Worm (Caenorhabditis elegans): ENCODE measurements around the gene ZK1127.3.

ZK1127.3 gene

DNA sequence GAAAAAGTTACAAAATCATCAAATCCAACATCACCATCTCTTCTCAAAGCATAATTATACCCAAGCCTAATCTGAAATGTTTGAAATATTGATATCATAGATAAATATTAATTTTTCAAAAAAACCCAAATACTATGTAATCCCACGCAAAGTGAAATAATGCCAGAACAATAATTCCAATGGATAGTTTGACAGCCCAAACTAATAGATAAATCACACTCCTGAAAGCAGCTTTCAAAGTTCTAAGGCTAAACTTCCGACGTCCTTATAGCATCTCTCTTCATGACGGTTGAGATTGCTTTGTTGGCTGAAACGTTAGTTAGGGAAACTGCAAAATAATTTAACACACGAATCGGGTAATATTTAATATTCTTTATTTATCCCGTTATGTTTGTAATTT is 44.1 kb downstream of the ZK1127.3 start:
- no peak for TF ChIP-seq unc-39 (tag; optimal IDR thresholded peaks at IDR 0.05)
- TF ChIP-seq ceh-16 (tag; optimal IDR thresholded peaks at IDR 0.05), result no peak
- TF ChIP-seq nhr-6 (tag; optimal IDR thresholded peaks at IDR 0.05), result no peak
- no peak for TF ChIP-seq lin-39 (tag; optimal IDR thresholded peaks at IDR 0.05)
- TF ChIP-seq skn-1 (tag; optimal IDR thresholded peaks at IDR 0.05), result no peak
- TF ChIP-seq nhr-237 (tag; optimal IDR thresholded peaks at IDR 0.05), result no peak
- no peak for TF ChIP-seq ztf-4 (tag; optimal IDR thresholded peaks at IDR 0.05)
- no peak for TF ChIP-seq ZK546.5 (tag; optimal IDR thresholded peaks at IDR 0.05)
- no peak for TF ChIP-seq gmeb-1 (tag; optimal IDR thresholded peaks at IDR 0.05)
- no peak for TF ChIP-seq nhr-23 (tag; optimal IDR thresholded peaks at IDR 0.05)
- TF ChIP-seq ama-1 (optimal IDR thresholded peaks at IDR 0.05), result no peak
- no peak for TF ChIP-seq peb-1 (tag; optimal IDR thresholded peaks at IDR 0.05)

DNA sequence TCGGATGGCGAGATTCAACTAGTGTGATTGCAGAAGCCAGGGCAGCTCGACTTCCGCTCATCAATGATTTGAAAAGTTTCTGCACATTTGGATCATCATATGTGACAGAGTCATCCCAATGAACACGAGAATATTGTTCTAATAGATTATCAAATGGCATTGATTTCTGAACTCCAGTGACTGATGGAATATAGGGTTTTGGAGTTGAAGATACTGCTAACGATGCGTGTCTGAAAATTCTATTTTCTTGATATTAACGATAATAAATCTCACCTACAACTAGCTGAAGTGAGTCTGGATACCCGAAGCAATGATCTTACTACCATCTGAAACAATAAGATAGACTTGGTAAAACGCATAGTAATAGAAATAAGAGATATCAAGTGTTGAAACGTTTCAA is 45.8 kb downstream of the ZK1127.3 start, which contains the start of gene mmaa-1:
TSS of gene mmaa-1 (minus strand) at position 328 of the 400 bp plus-strand sequence.
- no peak for TF ChIP-seq elt-1 (tag; optimal IDR thresholded peaks at IDR 0.05)
- TF ChIP-seq sma-9 (GFP tag; optimal IDR thresholded peaks at IDR 0.05), result peak; percentile 0
- TF ChIP-seq sma-9 (tag; optimal IDR thresholded peaks at IDR 0.05), result no peak

DNA sequence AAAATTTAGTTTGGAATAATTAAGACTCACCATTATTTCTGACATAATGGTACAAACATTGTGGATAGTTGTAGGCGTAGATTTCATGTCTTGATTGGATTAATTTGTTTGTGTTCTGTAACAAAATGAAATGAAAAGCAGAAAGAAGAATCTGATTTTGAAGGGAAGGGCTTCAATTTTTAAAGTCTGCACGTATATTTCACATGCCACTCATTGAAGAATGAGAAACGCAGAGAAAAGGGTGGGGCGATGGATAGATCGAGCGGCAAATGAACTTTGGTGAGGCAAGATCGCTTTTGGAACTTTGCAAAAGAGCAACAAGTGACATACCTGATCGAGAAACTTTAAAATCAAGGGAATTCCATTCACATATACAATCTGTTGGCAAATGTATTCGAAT is 47.2 kb downstream of the ZK1127.3 start:
- no peak for TF ChIP-seq zag-1 (tag; optimal IDR thresholded peaks at IDR 0.05)
- TF ChIP-seq ama-1 (optimal IDR thresholded peaks at IDR 0.05), result no peak
- no peak for TF ChIP-seq Y55F3AM.14 (GFP tag; optimal IDR thresholded peaks at IDR 0.05)
- peak; percentile 30 for TF ChIP-seq nhr-129 (tag; optimal IDR thresholded peaks at IDR 0.05)
- no peak for TF ChIP-seq alr-1 (tag; optimal IDR thresholded peaks at IDR 0.05)
- no peak for TF ChIP-seq peb-1 (tag; optimal IDR thresholded peaks at IDR 0.05)
- TF ChIP-seq lsy-2 (tag; optimal IDR thresholded peaks at IDR 0.05), result peak in 1 of 2 experiments; percentile 18
- TF ChIP-seq nhr-6 (tag; optimal IDR thresholded peaks at IDR 0.05), result no peak
- TF ChIP-seq nhr-10 (tag; optimal IDR thresholded peaks at IDR 0.05), result no peak
- TF ChIP-seq C34F6.9 (tag; optimal IDR thresholded peaks at IDR 0.05), result no peak
- TF ChIP-seq unc-55 (GFP tag; optimal IDR thresholded peaks at IDR 0.05), result no peak
- TF ChIP-seq gmeb-1 (tag; optimal IDR thresholded peaks at IDR 0.05), result no peak
- no peak for TF ChIP-seq nhr-11 (tag; optimal IDR thresholded peaks at IDR 0.05)
- no peak for TF ChIP-seq unc-62 (GFP tag; optimal IDR thresholded peaks at IDR 0.05)

DNA sequence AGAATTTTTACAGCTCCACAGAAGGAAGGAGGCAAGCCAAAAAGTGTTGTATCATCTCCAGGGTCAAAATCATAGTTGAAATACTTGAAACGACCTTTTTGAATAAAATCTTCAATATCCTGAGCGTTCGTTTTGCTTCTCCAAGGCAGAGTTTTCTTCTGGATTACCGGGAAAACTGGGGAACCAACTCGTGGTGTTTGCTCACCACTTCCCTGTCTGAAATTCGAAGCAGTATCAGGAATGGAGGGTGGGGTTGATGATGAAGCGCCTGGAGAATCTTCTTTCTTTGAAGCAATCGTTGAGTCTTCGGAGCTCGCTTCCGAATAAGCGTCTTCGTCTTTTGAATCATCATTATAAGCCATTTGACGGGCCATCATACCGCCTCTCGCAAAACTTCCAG is 48.0 kb downstream of the ZK1127.3 start:
- TF ChIP-seq elt-3 (tag; optimal IDR thresholded peaks at IDR 0.05) (no peak), ceh-16 (tag; optimal IDR thresholded peaks at IDR 0.05) (no peak), R02D3.7 (tag; optimal IDR thresholded peaks at IDR 0.05) (no peak), nhr-25 (tag; optimal IDR thresholded peaks at IDR 0.05) (no peak), lsy-2 (tag; optimal IDR thresholded peaks at IDR 0.05) (no peak), sem-4 (tag; optimal IDR thresholded peaks at IDR 0.05) (no peak), lin-11 (tag; optimal IDR thresholded peaks at IDR 0.05) (no peak), ztf-11 (tag; optimal IDR thresholded peaks at IDR 0.05) (no peak), unc-55 (GFP tag; optimal IDR thresholded peaks at IDR 0.05) (no peak), nhr-77 (tag; optimal IDR thresholded peaks at IDR 0.05) (no peak), mbf-1 (tag; optimal IDR thresholded peaks at IDR 0.05) (no peak), lin-13 (GFP tag; optimal IDR thresholded peaks at IDR 0.05) (no peak), nhr-10 (tag; optimal IDR thresholded peaks at IDR 0.05) (no peak)

DNA sequence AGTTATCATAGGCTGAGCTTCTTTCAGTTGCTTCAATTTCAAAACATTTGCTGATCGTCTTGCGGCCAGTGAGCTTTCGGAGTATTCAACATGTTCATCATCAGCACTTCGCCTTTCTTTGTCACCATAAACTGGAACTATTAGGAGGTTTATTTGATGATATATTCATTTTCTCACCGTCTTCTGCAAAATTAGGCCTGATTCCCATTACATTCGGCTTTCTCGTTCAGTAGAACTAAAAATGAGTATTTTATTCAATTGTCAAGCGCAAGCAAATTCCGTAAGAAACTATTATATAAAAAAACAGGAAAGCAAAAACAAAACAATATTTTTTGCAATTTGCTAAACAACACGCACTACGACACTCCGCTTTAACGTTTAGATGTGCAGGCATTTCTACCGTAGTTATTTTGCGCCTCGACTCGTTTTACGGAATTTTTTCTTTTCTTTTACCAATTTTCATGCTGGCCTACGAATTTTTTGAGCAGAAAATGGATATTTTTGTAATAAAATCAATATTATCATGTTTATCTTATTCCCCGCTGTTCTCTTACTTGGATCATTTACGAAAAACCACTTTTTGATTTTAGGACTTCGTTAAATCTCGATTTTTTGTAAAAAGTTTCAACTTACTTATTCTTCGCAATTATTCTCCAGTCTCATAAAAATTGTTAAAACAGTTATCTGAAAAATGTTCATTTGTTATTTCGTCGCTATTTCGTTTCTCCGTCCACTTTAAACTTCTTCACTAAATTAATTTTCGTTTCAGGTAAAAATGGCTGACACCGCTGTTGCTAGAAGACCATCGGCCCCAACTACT is 49.9 kb downstream of the ZK1127.3 start, which contains the start of the genes farl-11 and rpl-33:
TSS of gene farl-11 (minus strand) at position 242 of the 820 bp plus-strand sequence.
TSS of gene rpl-33 (plus strand) at position 770 of the 820 bp plus-strand sequence.
- TF ChIP-seq fos-1 (tag; optimal IDR thresholded peaks at IDR 0.05) (peak; percentile 65), gmeb-1 (tag; optimal IDR thresholded peaks at IDR 0.05) (peak; percentile 82), nhr-129 (tag; optimal IDR thresholded peaks at IDR 0.05) (peak; percentile 94), sma-3 (GFP tag; optimal IDR thresholded peaks at IDR 0.05) (peak; percentile 75), nhr-11 (tag; optimal IDR thresholded peaks at IDR 0.05) (no peak), lin-13 (GFP tag; optimal IDR thresholded peaks at IDR 0.05) (peak; percentile 76), F13H6.1 (tag; optimal IDR thresholded peaks at IDR 0.05) (peak; percentile 39), ceh-82 (tag; optimal IDR thresholded peaks at IDR 0.05) (no peak), mbf-1 (tag; optimal IDR thresholded peaks at IDR 0.05) (no peak), ceh-16 (tag; optimal IDR thresholded peaks at IDR 0.05) (no peak), mdl-1 (tag; optimal IDR thresholded peaks at IDR 0.05) (no peak), lsy-2 (tag; optimal IDR thresholded peaks at IDR 0.05) (peak; percentile 94 to 99), R02D3.7 (tag; optimal IDR thresholded peaks at IDR 0.05) (no peak), elt-3 (tag; optimal IDR thresholded peaks at IDR 0.05) (no peak), sem-4 (tag; optimal IDR thresholded peaks at IDR 0.05) (peak; percentile 75), C34F6.9 (tag; optimal IDR thresholded peaks at IDR 0.05) (peak; percentile 98), unc-55 (GFP tag; optimal IDR thresholded peaks at IDR 0.05) (peak; percentile 98), Y55F3AM.14 (GFP tag; optimal IDR thresholded peaks at IDR 0.05) (peak; percentile 25), egl-27 (tag; optimal IDR thresholded peaks at IDR 0.05) (peak; percentile 21), lin-11 (tag; optimal IDR thresholded peaks at IDR 0.05) (peak; percentile 59), sma-9 (GFP tag; optimal IDR thresholded peaks at IDR 0.05) (peak; percentile 77), sma-9 (tag; optimal IDR thresholded peaks at IDR 0.05) (no peak), blmp-1 (tag; optimal IDR thresholded peaks at IDR 0.05; ENCODE audit: insufficient read depth) (no peak), zag-1 (tag; optimal IDR thresholded peaks at IDR 0.05) (peak; percentile 62), mab-5 (tag; optimal IDR thresholded peaks at IDR 0.05) (peak; percentile 11), nhr-6 (tag; optimal IDR thresholded peaks at IDR 0.05) (peak; percentile 48), dmd-4 (tag; optimal IDR thresholded peaks at IDR 0.05) (no peak)

Measured in whole organism, L2 larva.